Fruit fly (Drosophila melanogaster) whole organism, wandering third instar larva: Measurements from ENCODE around the gene sphe.

Experiments
- Rel ChIP-seq, 2 experiments: fragments of 200-800 bp; sonication (Bioruptor generic) in 1 of 2; optimal IDR thresholded peaks; 2 replicates in 1 of 2; 3 replicates in 1 of 2; lab custom pipeline; 2016 to 2019; ENCODE audit warnings: mild to moderate bottlenecking in 2 of 2, missing biosample characterization in 2 of 2, missing genetic modification characterization in 2 of 2, moderate library complexity in 1 of 2
- brk ChIP-seq: fragments of 200-800 bp; sonication (Bioruptor generic); optimal IDR thresholded peaks from 2 replicates; lab custom pipeline; 2016; ENCODE audit warnings: missing biosample characterization, mild to moderate bottlenecking, missing genetic modification characterization
- fru ChIP-seq: fragments of 200-800 bp; sonication (Bioruptor generic); optimal IDR thresholded peaks from 3 replicates; lab custom pipeline; 2016; ENCODE audit warnings: missing biosample characterization, mild to moderate bottlenecking, missing genetic modification characterization
- usp ChIP-seq: fragments of >200 bp; optimal IDR thresholded peaks from 2 replicates; lab custom pipeline; 2017; ENCODE audit warnings: missing biosample characterization, missing genetic modification characterization

DNA sequence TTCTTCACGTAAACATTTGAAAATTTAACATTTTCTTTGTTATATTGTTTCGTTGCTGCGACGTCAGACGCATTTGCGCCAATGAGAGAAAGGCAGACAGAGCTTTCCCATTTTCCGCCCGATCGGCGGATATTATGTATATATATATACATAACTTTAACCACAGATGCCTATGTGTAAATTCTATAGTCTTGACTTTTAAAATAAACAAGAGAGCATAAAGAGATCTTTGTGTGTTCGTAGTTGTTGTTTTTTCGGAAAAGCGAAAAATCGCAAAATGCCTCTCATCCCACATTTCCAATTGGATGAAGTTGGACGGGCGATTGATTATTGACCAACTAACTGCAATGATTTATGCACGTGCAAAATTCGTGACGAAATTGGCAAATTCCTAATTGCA, 25.1 kb downstream of the sphe start, which contains the start of gene CG13012:
- no peak for TF ChIP-seq Rel (GFP tag; optimal IDR thresholded peaks at IDR 0.05; lab: Kevin White, UChicago)
- TF ChIP-seq Rel (tag; optimal IDR thresholded peaks at IDR 0.05; lab: Kevin White, UChicago) = no peak
- TF ChIP-seq fru (GFP tag; lab: Kevin White, UChicago) = no peak
- TF ChIP-seq brk (GFP tag; lab: Kevin White, UChicago) = no peak
- no peak for TF ChIP-seq usp (GFP tag; lab: Kevin White, UChicago)
